Fruit fly (Drosophila melanogaster) whole organism, embryonic: ENCODE data around the gene CG12012.

Experiments
- Atf6 ChIP-seq: fragments of 200-800 bp; sonication (Bioruptor generic); IDR thresholded peaks from 2 replicates; pipeline ENCODE4 v1.3.6; 2022; ENCODE audit warnings: missing biosample characterization, missing genetic modification characterization
- Awh ChIP-seq: fragments of 200-800 bp; sonication (Bioruptor generic); IDR thresholded peaks from 2 replicates; pipeline ENCODE4, ENCODE4 v1.3.6; 2022; ENCODE audit warnings: missing biosample characterization, missing genetic modification characterization
- B-H1 ChIP-seq: fragments of 200-800 bp; sonication (Bioruptor generic); IDR thresholded peaks from 3 replicates; pipeline ENCODE4 v1.3.6; 2022; ENCODE audit warnings: missing biosample characterization, missing genetic modification characterization
- CG11093 ChIP-seq: fragments of 200-800 bp; sonication (Bioruptor generic); IDR thresholded peaks from 3 replicates; pipeline ENCODE4 v1.3.6; 2022; ENCODE audit warnings: missing biosample characterization, missing genetic modification characterization
- CG11504 ChIP-seq: fragments of 200-800 bp; sonication (Bioruptor generic); optimal IDR thresholded peaks from 3 replicates; lab custom pipeline; 2019; ENCODE audit warnings: missing biosample characterization, mild to moderate bottlenecking, missing genetic modification characterization, moderate library complexity
- CG11695 ChIP-seq: fragments of 200-800 bp; sonication (Bioruptor generic); IDR thresholded peaks from 3 replicates; pipeline ENCODE4 v1.3.6; 2022; ENCODE audit warnings: missing biosample characterization, missing genetic modification characterization
- CG12659 ChIP-seq: fragments of 200-800 bp; sonication (Bioruptor generic); optimal IDR thresholded peaks from 3 replicates; lab custom pipeline; 2017; ENCODE audit warnings: mild to moderate bottlenecking, missing biosample characterization, missing genetic modification reagents, missing genetic modification characterization
- CG12769 ChIP-seq: fragments of 200-800 bp; sonication (Bioruptor generic); optimal IDR thresholded peaks from 2 replicates; lab custom pipeline; 2019; ENCODE audit warnings: missing biosample characterization, mild to moderate bottlenecking, missing genetic modification characterization, moderate library complexity
- CG12942 ChIP-seq: fragments of 200-800 bp; sonication (Bioruptor generic); optimal IDR thresholded peaks from 3 replicates; lab custom pipeline; 2016; ENCODE audit warnings: missing biosample characterization, missing genetic modification characterization
- CG13424 ChIP-seq: fragments of 200-800 bp; sonication (Bioruptor generic); optimal IDR thresholded peaks from 2 replicates; lab custom pipeline; 2019; ENCODE audit warnings: missing biosample characterization, mild to moderate bottlenecking, missing genetic modification characterization, moderate library complexity
- CG17186 ChIP-seq: fragments of 200-800 bp; sonication (Bioruptor generic); optimal IDR thresholded peaks from 3 replicates; lab custom pipeline; 2017; ENCODE audit warnings: missing biosample characterization, missing genetic modification reagents, missing genetic modification characterization
- CG17612 ChIP-seq: fragments of 200-800 bp; sonication (Bioruptor generic); IDR thresholded peaks from 2 replicates; pipeline ENCODE4 v1.3.6; 2022; ENCODE audit warnings: missing biosample characterization, missing genetic modification characterization
- CG18011 ChIP-seq: fragments of 200-800 bp; sonication (Bioruptor generic); optimal IDR thresholded peaks from 2 replicates; lab custom pipeline; 2017; ENCODE audit warnings: missing biosample characterization, missing genetic modification characterization, mild to moderate bottlenecking, moderate library complexity, missing genotype
- CG3065 ChIP-seq: fragments of 200-800 bp; sonication (Bioruptor generic); optimal IDR thresholded peaks from 2 replicates; lab custom pipeline; 2016; ENCODE audit warnings: missing biosample characterization, missing genetic modification characterization
- CG32767 ChIP-seq: fragments of 200-800 bp; sonication (Bioruptor generic); IDR thresholded peaks from 2 replicates; pipeline ENCODE4 v1.3.6; 2022; ENCODE audit warnings: missing biosample characterization, missing genetic modification characterization
- CG42726 ChIP-seq: fragments of 200-800 bp; sonication (Bioruptor generic); IDR thresholded peaks from 2 replicates; pipeline ENCODE4 v1.3.6; 2022; ENCODE audit warnings: missing biosample characterization, missing genetic modification characterization; ENCODE audit not compliant: partially characterized antibody
- CG4730 ChIP-seq: fragments of 200-800 bp; sonication (Bioruptor generic); IDR thresholded peaks from 2 replicates; pipeline ENCODE4 v1.3.6; 2022; ENCODE audit warnings: missing biosample characterization, missing genetic modification characterization
- CG7839 ChIP-seq: fragments of 200-800 bp; sonication (Bioruptor generic); optimal IDR thresholded peaks from 3 replicates; lab custom pipeline; 2018; ENCODE audit warnings: missing biosample characterization, mild to moderate bottlenecking, missing genetic modification characterization, moderate library complexity
- CG9727 ChIP-seq: fragments of 200-800 bp; sonication (Bioruptor generic); optimal IDR thresholded peaks from 3 replicates; lab custom pipeline; 2017; ENCODE audit warnings: missing biosample characterization, mild to moderate bottlenecking, missing genetic modification characterization
- CG9817 ChIP-seq: fragments of 200-800 bp; sonication (Bioruptor generic); optimal IDR thresholded peaks from 2 replicates; lab custom pipeline; 2018; ENCODE audit warnings: missing biosample characterization, mild to moderate bottlenecking, missing genetic modification characterization, moderate library complexity
- GATAe ChIP-seq: fragments of 200-800 bp; sonication (Bioruptor generic); conservative IDR thresholded peaks from 2 replicates; pipeline ENCODE4 v1.3.6; 2022; ENCODE audit warnings: missing biosample characterization, missing genetic modification characterization
- Hey ChIP-seq: fragments of 200-800 bp; sonication (Bioruptor generic); optimal IDR thresholded peaks from 3 replicates; lab custom pipeline; 2018; ENCODE audit warnings: missing biosample characterization, mild to moderate bottlenecking, missing genetic modification characterization
- NfI ChIP-seq: fragments of 200-800 bp; sonication (Bioruptor generic); optimal IDR thresholded peaks from 3 replicates; lab custom pipeline; 2018; ENCODE audit warnings: missing biosample characterization, mild to moderate bottlenecking, missing genetic modification characterization, moderate library complexity
- Pdp1 ChIP-seq, 2 experiments: fragments of 200-800 bp; sonication (Bioruptor generic); optimal IDR thresholded peaks; 3 replicates each; lab custom pipeline; 2016; ENCODE audit warnings: missing biosample characterization in 2 of 2, missing genetic modification characterization in 2 of 2, mild to moderate bottlenecking in 1 of 2, moderate library complexity in 1 of 2
- TFAM ChIP-seq: fragments of 200-800 bp; sonication (Bioruptor generic); optimal IDR thresholded peaks from 2 replicates; lab custom pipeline; 2017; ENCODE audit warnings: missing biosample characterization, missing genetic modification characterization, inconsistent platforms
- al ChIP-seq: fragments of 200-800 bp; sonication (Bioruptor generic); IDR thresholded peaks from 2 replicates; pipeline ENCODE4 v1.3.6; 2022; ENCODE audit warnings: missing biosample characterization, missing genetic modification characterization
- ap ChIP-seq: fragments of 200-800 bp; sonication (Bioruptor generic); IDR thresholded peaks from 2 replicates; pipeline ENCODE4 v1.3.6; 2022; ENCODE audit warnings: missing biosample characterization, missing genetic modification characterization
- bsh ChIP-seq, 2 experiments: fragments of 200-800 bp; sonication (Bioruptor generic); optimal IDR thresholded peaks; 2 replicates each; lab custom pipeline; 2017 to 2018; ENCODE audit warnings: mild to moderate bottlenecking in 2 of 2, missing biosample characterization in 2 of 2, missing genetic modification characterization in 2 of 2, moderate library complexity in 1 of 2
- btn ChIP-seq: fragments of 200-800 bp; sonication (Bioruptor generic); optimal IDR thresholded peaks from 2 replicates; lab custom pipeline; 2016; ENCODE audit warnings: missing biosample characterization, missing genetic modification characterization
- dmrt99B ChIP-seq: fragments of 200-800 bp; sonication (Bioruptor generic); optimal IDR thresholded peaks from 2 replicates; lab custom pipeline; 2018; ENCODE audit warnings: missing biosample characterization, mild to moderate bottlenecking, missing genetic modification characterization, moderate library complexity
- ewg ChIP-seq: fragments of 200-800 bp; sonication (Bioruptor generic); optimal IDR thresholded peaks from 3 replicates; lab custom pipeline; 2017; ENCODE audit warnings: mild to moderate bottlenecking, missing biosample characterization, missing genetic modification reagents, missing genetic modification characterization
- fd102C ChIP-seq: fragments of 200-800 bp; sonication (Bioruptor generic); optimal IDR thresholded peaks from 2 replicates; lab custom pipeline; 2018; ENCODE audit warnings: missing biosample characterization, mild to moderate bottlenecking, missing genetic modification characterization, moderate library complexity
- fd64A ChIP-seq: fragments of 200-800 bp; sonication (Bioruptor generic); optimal IDR thresholded peaks from 3 replicates; lab custom pipeline; 2018; ENCODE audit warnings: missing biosample characterization, mild to moderate bottlenecking, missing genetic modification characterization
- her ChIP-seq: fragments of 200-800 bp; sonication (Bioruptor generic); optimal IDR thresholded peaks from 2 replicates; lab custom pipeline; 2016; ENCODE audit warnings: missing biosample characterization, missing genetic modification characterization
- lbe ChIP-seq: fragments of 200-800 bp; sonication (Bioruptor generic); optimal IDR thresholded peaks from 2 replicates; lab custom pipeline; 2016; ENCODE audit warnings: missing biosample characterization, mild to moderate bottlenecking, missing genetic modification characterization
- luna ChIP-seq: fragments of 200-800 bp; sonication (Bioruptor generic); optimal IDR thresholded peaks from 2 replicates; lab custom pipeline; 2016; ENCODE audit warnings: missing biosample characterization, missing genetic modification characterization
- nerfin-1 ChIP-seq: fragments of 200-800 bp; sonication (Bioruptor generic); optimal IDR thresholded peaks from 3 replicates; lab custom pipeline; 2019; ENCODE audit warnings: missing biosample characterization, mild to moderate bottlenecking, missing genetic modification characterization, moderate library complexity
- odd ChIP-seq: fragments of 200-800 bp; sonication (Bioruptor generic); optimal IDR thresholded peaks from 2 replicates; lab custom pipeline; 2017; ENCODE audit warnings: missing biosample characterization, mild to moderate bottlenecking, missing genetic modification characterization
- onecut ChIP-seq: fragments of 200-800 bp; sonication (Bioruptor generic); IDR thresholded peaks from 2 replicates; pipeline ENCODE4 v1.3.6; 2022; ENCODE audit warnings: missing biosample characterization, missing genetic modification characterization
- pnt ChIP-seq: fragments of 200-800 bp; sonication (Bioruptor generic); optimal IDR thresholded peaks from 3 replicates; lab custom pipeline; 2016; ENCODE audit warnings: missing biosample characterization, missing genetic modification characterization
- psq ChIP-seq: fragments of 200-800 bp; sonication (Bioruptor generic); optimal IDR thresholded peaks from 2 replicates; lab custom pipeline; 2017; ENCODE audit warnings: missing biosample characterization, missing genetic modification characterization
- row ChIP-seq: fragments of 200-800 bp; sonication (Bioruptor generic); IDR thresholded peaks from 3 replicates; pipeline ENCODE4 v1.3.6; 2022; ENCODE audit warnings: missing biosample characterization, missing genetic modification characterization
- sens ChIP-seq: fragments of 200-800 bp; sonication (Bioruptor generic); peaks from one replicate; lab custom pipeline; 2016; ENCODE audit warnings: missing biosample characterization, missing genetic modification characterization
- sr ChIP-seq: fragments of 200-800 bp; sonication (Bioruptor generic); IDR thresholded peaks from 3 replicates; pipeline ENCODE4 v1.3.6; 2022; ENCODE audit warnings: missing biosample characterization, missing genetic modification characterization
- stc ChIP-seq: fragments of 200-800 bp; sonication (Bioruptor generic); IDR thresholded peaks from 2 replicates; pipeline ENCODE4 v1.3.6; 2022; ENCODE audit warnings: missing biosample characterization, missing genetic modification characterization
- toy ChIP-seq: fragments of 200-800 bp; sonication (Bioruptor generic); IDR thresholded peaks from 2 replicates; pipeline ENCODE4 v1.3.6; 2022; ENCODE audit warnings: missing biosample characterization, missing genetic modification characterization
- vvl ChIP-seq: fragments of 200-800 bp; sonication (Bioruptor generic); IDR thresholded peaks from 2 replicates; pipeline ENCODE4 v1.3.6; 2022; ENCODE audit warnings: missing biosample characterization, missing genetic modification characterization
- zen2 ChIP-seq: fragments of 200-800 bp; sonication (Bioruptor generic); IDR thresholded peaks from 3 replicates; pipeline ENCODE4 v1.3.6; 2022; ENCODE audit warnings: missing biosample characterization, missing genetic modification characterization; ENCODE audit not compliant: partially characterized antibody

The CG12012 gene

DNA sequence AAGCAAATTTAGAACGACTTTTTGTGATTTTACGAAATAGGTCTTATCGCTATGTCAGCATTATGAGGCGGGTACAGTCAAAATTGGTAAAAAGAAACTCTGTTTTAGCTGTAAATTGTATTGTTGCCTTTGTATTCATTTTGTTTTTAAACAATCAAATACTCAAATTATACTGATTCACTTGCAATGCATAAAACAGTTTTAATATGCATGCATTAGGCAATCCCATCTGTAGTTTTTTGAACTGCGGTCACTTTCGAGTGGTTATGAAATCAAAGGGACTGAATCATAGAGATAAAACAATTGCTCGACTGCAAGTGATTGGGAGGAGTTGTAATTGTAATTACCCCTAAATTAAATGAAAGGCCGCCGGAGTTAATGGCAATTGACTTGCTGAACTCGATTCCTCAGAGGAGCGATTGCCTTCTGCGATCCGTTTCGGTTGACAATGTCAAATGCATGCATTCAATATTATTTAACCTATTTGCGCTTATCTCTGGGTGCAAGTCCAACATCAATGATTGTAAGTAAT lies 36.8 kb upstream of the CG12012 start (continued):
- peak in 1 of 2 experiments; percentile 56 for TF ChIP-seq Pdp1 (GFP tag; optimal IDR thresholded peaks at IDR 0.05; lab: Kevin White, UChicago)
- TF ChIP-seq ap (GFP tag; lab: Robert Waterston, UW), result no peak
- TF ChIP-seq CG11504 (tag; lab: Kevin White, UChicago), result peak; percentile 19
- peak; percentile 37; the same call in 1 of the 2 replicates for TF ChIP-seq Atf6 (GFP tag; lab: Robert Waterston, UW)
- peak; percentile 3 for TF ChIP-seq CG12659 (GFP tag; lab: Kevin White, UChicago)
- TF ChIP-seq CG13424 (tag; lab: Kevin White, UChicago), result peak; percentile 25
- no peak for TF ChIP-seq fd64A (GFP tag; lab: Kevin White, UChicago)
- peak; percentile 15 for TF ChIP-seq CG12769 (tag; lab: Kevin White, UChicago)
- TF ChIP-seq row (GFP tag; lab: Robert Waterston, UW), result peak; percentile 56
- TF ChIP-seq TFAM (GFP tag; lab: Kevin White, UChicago), result no peak
- peak; percentile 0 for TF ChIP-seq dmrt99B (tag; lab: Kevin White, UChicago)
- no peak for TF ChIP-seq GATAe (GFP tag; lab: Robert Waterston, UW)
- 0 out of 2 replicates have a peak, but pooled peaks have one; percentile 44 for TF ChIP-seq stc (GFP tag; lab: Robert Waterston, UW)

DNA sequence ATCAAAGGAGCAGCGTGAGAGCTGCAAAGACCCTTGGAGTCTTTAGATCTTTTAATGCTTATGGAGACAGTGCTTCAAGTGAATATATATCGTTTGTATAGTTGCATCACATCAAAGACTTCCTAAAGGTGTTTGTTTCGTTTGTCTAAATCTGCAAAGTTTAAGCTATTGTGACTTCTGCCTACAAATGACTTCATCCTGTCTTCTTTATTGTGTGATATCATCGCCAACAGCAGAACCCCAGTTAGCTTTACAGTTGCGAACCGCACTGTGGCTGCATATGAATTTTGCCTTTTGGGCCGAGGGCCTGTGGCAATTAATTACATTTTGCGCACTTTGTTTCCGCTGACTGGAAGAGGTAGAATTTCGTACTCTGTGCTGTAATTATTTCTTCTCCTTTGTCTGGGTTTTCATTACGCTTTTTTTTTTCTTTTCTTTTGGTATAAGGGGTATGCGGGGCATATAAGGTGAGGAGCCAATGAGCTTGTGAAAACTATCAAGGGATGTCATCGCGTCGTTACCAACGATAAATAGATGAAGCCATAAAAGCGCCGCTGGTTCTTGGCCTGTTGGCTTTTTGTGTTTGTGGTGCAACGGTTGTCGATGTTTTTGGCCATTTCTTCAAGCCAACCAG lies 34.1 kb upstream of the CG12012 start:
- TF ChIP-seq bsh (GFP tag; optimal IDR thresholded peaks at IDR 0.05; lab: Kevin White, UChicago) (peak in 1 of 2 experiments; percentile 61), CG12942 (GFP tag; lab: Kevin White, UChicago) (no peak), toy (GFP tag; lab: Robert Waterston, UW) (no peak), odd (no peak), CG17186 (GFP tag; lab: Kevin White, UChicago) (no peak), ewg (GFP tag; lab: Kevin White, UChicago) (no peak), nerfin-1 (tag; lab: Kevin White, UChicago) (no peak), al (no peak), her (GFP tag; lab: Kevin White, UChicago) (no peak), vvl (GFP tag; lab: Robert Waterston, UW) (no peak), psq (GFP tag; lab: Kevin White, UChicago) (no peak), B-H1 (no peak), stc (GFP tag; lab: Robert Waterston, UW) (no peak), CG11695 (GFP tag; lab: Robert Waterston, UW) (peak; percentile 48; the same call in 1 of the 3 replicates), CG42726 (GFP tag; lab: Robert Waterston, UW) (no peak), luna (GFP tag; lab: Kevin White, UChicago) (no peak), CG32767 (GFP tag; lab: Robert Waterston, UW) (no peak), sr (GFP tag; lab: Robert Waterston, UW) (no peak), CG9727 (GFP tag; lab: Kevin White, UChicago) (no peak), sens (GFP tag; lab: Kevin White, UChicago) (peak; percentile 9), CG4730 (GFP tag; lab: Robert Waterston, UW) (no peak), pnt (GFP tag; lab: Kevin White, UChicago) (no peak), zen2 (no peak), btn (GFP tag; lab: Kevin White, UChicago) (no peak), CG3065 (GFP tag; lab: Kevin White, UChicago) (no peak), CG9817 (no peak), onecut (GFP tag; lab: Robert Waterston, UW) (no peak), lbe (GFP tag; lab: Kevin White, UChicago) (peak; percentile 65), CG7839 (tag; lab: Kevin White, UChicago) (no peak), row (GFP tag; lab: Robert Waterston, UW) (0 out of 3 replicates have a peak, but pooled peaks have one; percentile 5), NfI (GFP tag; lab: Kevin White, UChicago) (no peak), CG11093 (GFP tag; lab: Robert Waterston, UW) (no peak), Hey (no peak), CG17612 (no peak), fd102C (no peak), Awh (GFP tag; lab: Robert Waterston, UW) (no peak), CG18011 (GFP tag; lab: Kevin White, UChicago) (no peak)
